Worm (Caenorhabditis elegans): ENCODE results near the gene M106.3.

DNA sequence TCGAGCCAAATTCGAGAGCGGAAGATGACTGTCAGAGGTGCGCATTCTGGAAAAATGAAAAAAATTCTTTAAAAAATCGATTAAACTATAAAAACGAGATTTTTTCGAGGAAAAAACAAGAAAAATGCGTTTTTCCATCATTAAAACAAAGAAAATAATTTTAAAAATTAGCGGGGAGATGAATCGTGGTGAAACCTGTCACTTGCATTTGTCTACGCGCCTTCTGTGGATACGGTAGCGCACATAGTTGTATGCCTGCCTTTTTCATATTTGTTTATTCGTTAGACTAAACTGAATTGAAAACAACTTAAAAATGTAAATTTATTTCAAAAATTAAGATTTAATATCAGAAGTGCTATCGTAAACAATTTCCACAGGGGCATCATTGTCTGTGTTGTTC, 23.7 kb upstream of the M106.3 start, which contains the start of gene egg-3:
- TF ChIP-seq tab-1 (GFP tag; IDR thresholded peaks at IDR 0.05) (no peak), flt-1 (GFP tag; IDR thresholded peaks at IDR 0.05) (no peak), cog-1 (tag; optimal IDR thresholded peaks at IDR 0.05) (no peak)

All from whole organism, midembryonic.